Worm (Caenorhabditis elegans): ENCODE measurements around the gene gcy-13.

DNA sequence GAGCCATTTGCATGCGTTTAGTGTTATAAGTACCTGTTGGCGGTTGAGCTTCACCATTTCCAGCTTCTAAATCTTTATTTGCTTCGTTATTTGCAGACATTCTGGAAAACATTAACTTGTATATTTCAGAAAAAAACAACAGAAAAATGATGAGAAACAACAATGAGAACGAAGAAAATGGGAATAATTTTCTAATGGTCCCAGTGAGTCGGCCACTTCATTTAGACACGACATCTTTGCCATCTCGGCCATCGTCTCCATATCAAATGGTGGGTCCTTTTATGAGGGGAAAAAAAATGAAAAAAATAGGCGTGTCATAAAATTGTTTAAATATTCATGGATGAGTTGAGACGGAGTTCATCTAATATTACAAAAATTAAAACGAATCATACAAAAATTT is 23.5 kb downstream of the gcy-13 start, which contains the start of gene snb-2:
- TF ChIP-seq egl-27 (tag; optimal IDR thresholded peaks at IDR 0.05) (no peak), fos-1 (tag; optimal IDR thresholded peaks at IDR 0.05) (no peak), blmp-1 (tag; optimal IDR thresholded peaks at IDR 0.05) (no peak), nhr-11 (tag; optimal IDR thresholded peaks at IDR 0.05) (no peak), pqm-1 (tag; optimal IDR thresholded peaks at IDR 0.05) (no peak), mab-9 (GFP tag; IDR thresholded peaks at IDR 0.05) (no peak), ama-1 (optimal IDR thresholded peaks at IDR 0.05) (no peak), unc-62 (GFP tag; optimal IDR thresholded peaks at IDR 0.05) (no peak), pax-3 (tag; optimal IDR thresholded peaks at IDR 0.05) (no peak)

All from whole organism, L1 larva.